Worm (Caenorhabditis elegans) whole organism, early embryonic: ENCODE results near the gene F23H11.5.

Experiments used
- B0310.2 ChIP-seq: sonication (generic microtip); optimal IDR thresholded peaks from 2 replicates; lab custom pipeline; 2016; ENCODE audit warnings: mild to moderate bottlenecking, missing genetic modification characterization, missing compliant biosample characterization
- F13C5.2 ChIP-seq: sonication (generic microtip); optimal IDR thresholded peaks from 2 replicates; lab custom pipeline; 2017; ENCODE audit warnings: mild to moderate bottlenecking, missing genetic modification characterization, inconsistent platforms, missing compliant biosample characterization
- aly-1 ChIP-seq: sonication (generic microtip); optimal IDR thresholded peaks from 2 replicates; lab custom pipeline; 2016; ENCODE audit warnings: missing genetic modification characterization, missing compliant biosample characterization
- ama-1 ChIP-seq: fragments of 150-350 bp; optimal IDR thresholded peaks from 2 replicates; lab custom pipeline; 2014
- ets-7 ChIP-seq: sonication (generic microtip); optimal IDR thresholded peaks from 2 replicates; lab custom pipeline; 2016; ENCODE audit warnings: missing genotype, missing genetic modification characterization, missing compliant biosample characterization
- flt-1 ChIP-seq: fragments of 200-800 bp; sonication (Bioruptor generic); IDR thresholded peaks from 2 replicates; pipeline ENCODE4 v1.3.6; 2022; ENCODE audit warnings: missing genetic modification characterization, missing compliant biosample characterization
- hnd-1 ChIP-seq: sonication (generic microtip); optimal IDR thresholded peaks from 2 replicates; lab custom pipeline; 2016; ENCODE audit warnings: missing genetic modification characterization, missing compliant biosample characterization
- sea-1 ChIP-seq: fragments of 200-800 bp; sonication (Bioruptor generic); conservative IDR thresholded peaks from 2 replicates; pipeline ENCODE4 v1.3.6; 2022; ENCODE audit warnings: missing genetic modification characterization, missing compliant biosample characterization
- tbx-11 ChIP-seq: fragments of 200-800 bp; sonication (Bioruptor generic); IDR thresholded peaks from 2 replicates; pipeline ENCODE4 v1.3.6; 2022; ENCODE audit warnings: missing genetic modification characterization, missing compliant biosample characterization

DNA sequence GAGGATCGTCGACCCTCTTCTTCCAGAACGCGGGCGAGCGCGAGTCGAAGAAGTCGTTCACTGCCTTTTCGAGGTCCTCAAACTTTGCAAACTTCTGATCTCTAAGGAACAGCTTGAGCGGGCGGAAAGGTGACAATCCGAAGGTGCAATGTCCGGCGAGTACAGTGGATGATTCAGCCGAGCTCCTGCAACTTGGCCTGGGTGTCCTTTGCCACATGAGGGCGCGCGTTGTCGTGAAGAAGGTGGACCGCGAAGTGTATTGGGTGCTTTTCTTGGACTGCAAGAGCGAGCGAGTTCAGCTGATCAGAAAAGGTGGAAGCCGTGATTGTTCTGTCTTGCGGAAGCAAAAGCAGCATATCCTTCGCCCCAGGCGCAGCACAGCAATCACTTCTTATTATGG, 31.6 kb upstream of the F23H11.5 start:
- TF ChIP-seq flt-1 (no peak), ama-1 (lab: Kevin White, UChicago) (no peak), aly-1 (no peak), B0310.2 (tag; lab: Kevin White, UChicago) (no peak), F13C5.2 (tag; lab: Kevin White, UChicago) (no peak), hnd-1 (no peak), tbx-11 (no peak), sea-1 (GFP tag; lab: Robert Waterston, UW) (no peak), ets-7 (tag; lab: Kevin White, UChicago) (no peak)
